Worm (Caenorhabditis elegans) whole organism, L4 larva: ENCODE measurements around the gene R160.14.
"Not testable (repeated sequence)": the region's sequence is repeated elsewhere in the genome, so short reads cannot be mapped to it uniquely, and the experiment has no call there.

Experiments
- nhr-11 ChIP-seq: fragments of 150-350 bp; optimal IDR thresholded peaks from 2 replicates; lab custom pipeline; 2014; ENCODE audit warnings: missing biosample characterization, missing genetic modification characterization
- nhr-111 ChIP-seq: fragments of 200-800 bp; sonication (Bioruptor generic); optimal IDR thresholded peaks from 2 replicates; lab custom pipeline; 2018; ENCODE audit warnings: mild to moderate bottlenecking, missing genetic modification characterization, missing compliant biosample characterization

- not testable (repeated sequence) for TF ChIP-seq nhr-111 (GFP tag; lab: Kevin White, UChicago); nhr-11 (tag; lab: Kevin White, UChicago)
Measured at ce11 chrX:4394505-4394904, 22.6 kb upstream of the R160.14 start.
